Fruit fly (Drosophila melanogaster) whole organism, wandering third instar larva: ENCODE measurements around the gene His2Av.

Experiments used
- Abd-B ChIP-seq: fragments of >200 bp; optimal IDR thresholded peaks from 2 replicates; lab custom pipeline; 2017; ENCODE audit warnings: missing biosample characterization, missing genetic modification characterization
- CG32264 ChIP-seq: fragments of 200-800 bp; sonication (Bioruptor generic); optimal IDR thresholded peaks from 2 replicates; lab custom pipeline; 2016; ENCODE audit warnings: missing biosample characterization, missing genetic modification characterization
- CG9705 ChIP-seq: fragments of 200-800 bp; sonication (Bioruptor generic); optimal IDR thresholded peaks from 2 replicates; lab custom pipeline; 2018; ENCODE audit warnings: missing biosample characterization, mild to moderate bottlenecking, missing genetic modification characterization
- CrebA ChIP-seq: fragments of 200-800 bp; sonication (Bioruptor generic); optimal IDR thresholded peaks from 2 replicates; lab custom pipeline; 2016; ENCODE audit warnings: missing biosample characterization, mild to moderate bottlenecking, missing genetic modification characterization, borderline replicate concordance
- Dfd ChIP-seq: fragments of >200 bp; optimal IDR thresholded peaks from 2 replicates; lab custom pipeline; 2017; ENCODE audit warnings: missing biosample characterization, missing genetic modification characterization
- Dif ChIP-seq: fragments of 200-275, 200-300 bp; sonication (Bioruptor generic); optimal IDR thresholded peaks from 2 replicates; lab custom pipeline; 2018; ENCODE audit warnings: missing biosample characterization, missing genetic modification characterization; ENCODE audit not compliant: partially characterized antibody
- HLH106 ChIP-seq: fragments of 200-800 bp; optimal IDR thresholded peaks from 3 replicates; lab custom pipeline; 2019; ENCODE audit warnings: missing biosample characterization, mild to moderate bottlenecking, missing genetic modification characterization, moderate library complexity
- Hnf4 ChIP-seq: fragments of 200-800 bp; sonication (Bioruptor generic); optimal IDR thresholded peaks from 2 replicates; lab custom pipeline; 2016; ENCODE audit warnings: missing biosample characterization, mild to moderate bottlenecking, missing genetic modification characterization
- Hr83 ChIP-seq: fragments of 200-300 bp; sonication (Bioruptor generic); optimal IDR thresholded peaks from 2 replicates; lab custom pipeline; 2016; ENCODE audit warnings: missing biosample characterization, mild to moderate bottlenecking, missing genetic modification characterization, moderate library complexity; ENCODE audit not compliant: poor library complexity, severe bottlenecking
- Mio ChIP-seq: sonication (Bioruptor generic); optimal IDR thresholded peaks from 2 replicates; lab custom pipeline; 2016; ENCODE audit warnings: missing biosample characterization, missing genetic modification characterization
- Myc ChIP-seq: fragments of >200 bp; optimal IDR thresholded peaks from 2 replicates; lab custom pipeline; 2017
- N ChIP-seq: fragments of >200 bp; optimal IDR thresholded peaks from 2 replicates; lab custom pipeline; 2018; ENCODE audit warnings: missing biosample characterization, missing external identifiers, missing genetic modification characterization
- Rel ChIP-seq, 2 experiments: fragments of 200-800 bp; sonication (Bioruptor generic) in 1 of 2; optimal IDR thresholded peaks; 2 replicates in 1 of 2; 3 replicates in 1 of 2; lab custom pipeline; 2016 to 2019; ENCODE audit warnings: mild to moderate bottlenecking in 2 of 2, missing biosample characterization in 2 of 2, missing genetic modification characterization in 2 of 2, moderate library complexity in 1 of 2
- Vsx2 ChIP-seq: fragments of 200-300, 225-300 bp; sonication (Bioruptor generic); optimal IDR thresholded peaks from 2 replicates; lab custom pipeline; 2018; ENCODE audit warnings: missing biosample characterization, missing genetic modification characterization; ENCODE audit not compliant: partially characterized antibody
- brk ChIP-seq: fragments of 200-800 bp; sonication (Bioruptor generic); optimal IDR thresholded peaks from 2 replicates; lab custom pipeline; 2016; ENCODE audit warnings: missing biosample characterization, mild to moderate bottlenecking, missing genetic modification characterization
- dmrt93B ChIP-seq: fragments of 200-800 bp; sonication (Bioruptor generic); optimal IDR thresholded peaks from 2 replicates; lab custom pipeline; 2018; ENCODE audit warnings: missing biosample characterization, mild to moderate bottlenecking, missing genetic modification characterization
- dsf ChIP-seq: sonication (Bioruptor generic); optimal IDR thresholded peaks from 2 replicates; lab custom pipeline; 2016; ENCODE audit warnings: missing biosample characterization, missing genetic modification characterization, borderline replicate concordance
- ey ChIP-seq: fragments of 200-800 bp; sonication (Bioruptor generic); optimal IDR thresholded peaks from 2 replicates; lab custom pipeline; 2016; ENCODE audit warnings: missing biosample characterization, missing genetic modification characterization
- foxo ChIP-seq, 2 experiments: fragments of 200-800 bp; sonication (Bioruptor generic); optimal IDR thresholded peaks; 2 replicates in 1 of 2; 3 replicates in 1 of 2; lab custom pipeline; 2016 to 2017; ENCODE audit warnings: missing biosample characterization in 2 of 2, missing genetic modification characterization in 2 of 2
- fru ChIP-seq: fragments of 200-800 bp; sonication (Bioruptor generic); optimal IDR thresholded peaks from 3 replicates; lab custom pipeline; 2016; ENCODE audit warnings: missing biosample characterization, mild to moderate bottlenecking, missing genetic modification characterization
- h ChIP-seq: fragments of 200-800 bp; sonication (Bioruptor generic); optimal IDR thresholded peaks from 3 replicates; lab custom pipeline; 2016; ENCODE audit warnings: missing biosample characterization, mild to moderate bottlenecking, missing genetic modification characterization
- jim ChIP-seq: fragments of 175-275, 200-325 bp; sonication (Bioruptor generic); optimal IDR thresholded peaks from 2 replicates; lab custom pipeline; 2016; ENCODE audit warnings: missing biosample characterization, mild to moderate bottlenecking, missing genetic modification characterization
- lola ChIP-seq: fragments of >200 bp; optimal IDR thresholded peaks from 2 replicates; lab custom pipeline; 2017; ENCODE audit warnings: missing biosample characterization, missing genetic modification characterization
- pan ChIP-seq: fragments of >200 bp; optimal IDR thresholded peaks from 2 replicates; lab custom pipeline; 2017
- rgr ChIP-seq: fragments of 200-800 bp; sonication (Bioruptor generic); optimal IDR thresholded peaks from 3 replicates; lab custom pipeline; 2016; ENCODE audit warnings: missing biosample characterization, mild to moderate bottlenecking, missing genetic modification characterization
- sage ChIP-seq: fragments of 200-800 bp; sonication (Bioruptor generic); optimal IDR thresholded peaks from 2 replicates; lab custom pipeline; 2016; ENCODE audit warnings: missing biosample characterization, mild to moderate bottlenecking, missing genetic modification characterization
- sv ChIP-seq: fragments of 200-800 bp; sonication (Bioruptor generic); optimal IDR thresholded peaks from 3 replicates; lab custom pipeline; 2016; ENCODE audit warnings: missing biosample characterization, missing genetic modification characterization
- tai ChIP-seq: sonication (Bioruptor generic); optimal IDR thresholded peaks from 2 replicates; lab custom pipeline; 2016; ENCODE audit warnings: missing biosample characterization, missing genetic modification characterization
- usp ChIP-seq: fragments of >200 bp; optimal IDR thresholded peaks from 2 replicates; lab custom pipeline; 2017; ENCODE audit warnings: missing biosample characterization, missing genetic modification characterization
- woc ChIP-seq: sonication (Bioruptor generic); optimal IDR thresholded peaks from 2 replicates; lab custom pipeline; 2016; ENCODE audit warnings: missing biosample characterization, mild to moderate bottlenecking, missing genetic modification characterization

The His2Av gene

DNA sequence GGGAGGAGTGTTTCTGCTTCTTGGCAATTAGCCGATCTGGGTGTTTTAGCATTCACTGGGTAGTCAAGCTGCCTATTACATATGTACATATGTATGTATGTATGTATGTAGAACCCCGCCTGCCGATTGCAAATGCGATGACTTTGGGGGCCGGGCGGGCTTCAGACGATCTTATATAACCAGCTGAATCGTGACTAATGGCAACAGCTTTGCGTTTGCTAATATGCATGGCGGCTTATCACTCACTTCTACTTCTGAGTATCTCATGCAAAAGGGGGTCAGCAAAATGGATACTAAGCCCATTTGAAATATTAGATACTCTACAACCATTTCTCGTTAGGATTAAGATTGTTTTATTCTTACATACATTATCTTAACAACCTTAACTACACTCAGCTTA is 29.5 kb downstream of the His2Av start:
- TF ChIP-seq fru (GFP tag; lab: Kevin White, UChicago) (no peak), N (no peak), sage (GFP tag; lab: Kevin White, UChicago) (no peak), Dif (GFP tag; lab: Kevin White, UChicago) (no peak)
- TF ChIP-seq, all 38 proteins: peak for 0

DNA sequence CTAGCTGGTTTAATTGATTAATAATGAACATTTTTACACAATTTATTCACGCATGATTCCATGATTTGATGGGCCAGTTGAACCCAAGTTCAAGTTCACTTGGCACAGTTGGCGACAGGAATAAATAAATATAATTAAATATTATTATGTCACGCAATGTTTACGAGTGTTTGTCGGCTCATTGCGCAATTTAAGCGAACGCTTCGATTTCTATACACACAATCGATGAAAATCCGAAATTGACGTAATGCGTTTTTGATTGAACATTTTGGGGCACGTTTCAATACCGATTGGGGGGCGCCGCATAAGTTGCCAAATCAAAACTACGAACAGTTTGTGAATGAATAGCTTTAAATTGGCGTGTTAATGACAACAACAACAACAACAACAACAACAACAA is 30.6 kb downstream of the His2Av start:
- TF ChIP-seq HLH106 (tag; lab: Kevin White, UChicago): no peak
- TF ChIP-seq pan: no peak
- TF ChIP-seq h: no peak
- no peak for TF ChIP-seq Abd-B (GFP tag; lab: Kevin White, UChicago)

DNA sequence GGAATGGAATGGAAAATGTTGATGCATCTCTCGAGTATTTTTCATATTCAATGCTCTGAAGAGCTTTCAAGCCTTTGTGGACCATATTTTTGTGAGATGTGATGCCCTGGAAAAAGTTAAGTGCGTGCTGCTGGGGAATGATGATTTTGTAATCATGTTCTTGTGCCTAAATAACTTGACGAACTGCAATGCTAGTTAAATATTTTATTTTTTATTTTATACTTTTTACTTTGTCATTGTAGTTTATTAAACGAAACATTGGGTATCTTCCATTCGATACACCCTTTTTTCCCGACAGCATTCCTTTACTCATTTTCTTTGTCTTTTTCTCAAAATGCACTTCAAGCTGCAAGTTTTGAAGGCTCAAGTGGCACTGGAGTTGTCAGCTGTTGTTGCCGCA is 33.3 kb downstream of the His2Av start:
- TF ChIP-seq woc (GFP tag; lab: Kevin White, UChicago) (peak; percentile 4), Dfd (GFP tag; lab: Kevin White, UChicago) (no peak), foxo (GFP tag; optimal IDR thresholded peaks at IDR 0.05; lab: Kevin White, UChicago) (peak in 1 of 2 experiments; percentile 33), rgr (GFP tag; lab: Kevin White, UChicago) (peak; percentile 30)

DNA sequence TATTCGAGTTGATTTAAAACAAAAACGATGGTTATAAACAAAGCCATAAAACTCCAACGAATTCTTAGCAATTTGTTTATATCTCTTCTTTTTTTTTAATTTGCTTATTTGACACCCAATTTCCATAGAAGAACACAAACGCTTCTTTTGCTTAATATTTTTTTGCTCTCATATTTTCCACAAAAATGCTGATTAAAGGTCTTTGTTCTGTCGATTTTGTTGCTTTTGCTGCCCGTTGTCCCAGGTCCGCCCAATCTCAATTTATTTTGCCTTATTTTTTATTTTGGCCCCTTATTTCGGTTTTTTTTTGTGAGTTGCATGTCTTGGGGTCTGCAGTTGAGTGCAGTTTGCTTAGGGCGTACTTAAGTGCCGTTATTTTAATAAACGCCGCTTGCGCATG is 39.3 kb downstream of the His2Av start:
- TF ChIP-seq Rel (GFP tag; optimal IDR thresholded peaks at IDR 0.05; lab: Kevin White, UChicago) (no peak), Rel (tag; optimal IDR thresholded peaks at IDR 0.05; lab: Kevin White, UChicago) (no peak), jim (no peak), dsf (GFP tag; lab: Kevin White, UChicago) (no peak), Myc (lab: Kevin White, UChicago) (no peak), Mio (no peak), foxo (GFP tag; optimal IDR thresholded peaks at IDR 0.05; lab: Kevin White, UChicago) (no peak), fru (GFP tag; lab: Kevin White, UChicago) (no peak), lola (GFP tag; lab: Kevin White, UChicago) (no peak), CrebA (no peak), Vsx2 (GFP tag; lab: Kevin White, UChicago) (no peak), Hr83 (GFP tag; lab: Kevin White, UChicago) (no peak), ey (GFP tag; lab: Kevin White, UChicago) (no peak), Dif (GFP tag; lab: Kevin White, UChicago) (no peak), N (no peak), pan (no peak), CG32264 (GFP tag; lab: Kevin White, UChicago) (no peak), sv (GFP tag; lab: Kevin White, UChicago) (no peak), brk (GFP tag; lab: Kevin White, UChicago) (no peak)

DNA sequence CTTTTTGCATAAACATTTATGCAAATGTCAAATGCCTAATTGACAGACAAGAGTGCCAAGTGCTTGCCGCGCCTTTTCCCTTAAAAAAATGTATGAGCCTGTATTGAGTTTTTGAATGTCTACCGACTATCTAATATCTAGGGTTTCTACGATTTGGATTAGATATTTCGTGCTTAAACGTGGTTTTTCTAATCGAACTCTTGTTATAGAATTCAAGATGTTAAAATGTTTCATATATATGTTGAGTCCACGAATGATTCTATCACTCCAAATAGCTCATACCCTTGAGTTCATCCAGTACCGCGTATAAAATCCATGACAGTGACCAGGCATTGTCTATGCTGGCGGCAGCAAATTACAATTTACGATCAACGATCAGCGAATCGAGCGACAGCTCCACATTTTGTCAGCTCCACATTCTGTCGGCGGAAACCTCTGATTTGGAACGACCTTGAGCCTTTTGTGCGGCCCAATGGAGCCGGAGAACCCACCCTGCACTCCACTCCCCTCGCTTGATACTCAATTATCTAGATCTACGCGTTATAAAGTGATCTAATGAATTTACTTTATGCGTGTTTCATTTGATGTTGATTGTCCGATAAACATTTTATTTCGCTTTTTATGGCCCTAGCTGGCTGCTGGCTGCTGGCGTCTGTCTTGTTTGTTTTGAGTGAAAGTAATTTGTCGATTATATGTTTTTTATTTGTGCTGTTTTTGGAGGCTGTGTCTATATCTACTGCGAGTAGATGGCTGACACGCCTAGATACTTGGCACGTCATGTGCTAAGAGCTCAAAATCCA is 40.2 kb downstream of the His2Av start:
- TF ChIP-seq dmrt93B (GFP tag; lab: Kevin White, UChicago): no peak

DNA sequence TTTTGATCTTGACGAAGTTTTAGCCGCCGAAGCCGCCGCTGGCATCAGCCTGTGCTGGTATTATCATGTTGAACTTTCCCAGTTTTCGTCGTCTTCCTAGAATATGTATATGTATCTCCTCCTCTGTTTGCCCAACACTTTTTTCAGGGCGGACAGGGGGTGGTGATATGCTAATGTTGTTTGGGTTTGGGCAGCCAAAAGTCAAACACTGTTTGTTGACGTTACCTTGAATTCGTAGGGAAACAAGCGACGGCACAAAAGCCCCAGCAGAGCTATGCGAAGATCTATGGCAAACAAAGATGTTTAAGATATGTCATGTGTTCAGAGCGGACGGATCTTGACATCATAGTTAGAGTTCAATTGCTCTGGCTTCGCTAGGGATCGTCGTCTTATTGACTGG is 42.0 kb downstream of the His2Av start:
- TF ChIP-seq brk (GFP tag; lab: Kevin White, UChicago): no peak
- TF ChIP-seq h: no peak
- no peak for TF ChIP-seq CG9705
- TF ChIP-seq pan: no peak
- TF ChIP-seq usp (GFP tag; lab: Kevin White, UChicago): no peak
- TF ChIP-seq Mio: no peak
- TF ChIP-seq lola (GFP tag; lab: Kevin White, UChicago): no peak

DNA sequence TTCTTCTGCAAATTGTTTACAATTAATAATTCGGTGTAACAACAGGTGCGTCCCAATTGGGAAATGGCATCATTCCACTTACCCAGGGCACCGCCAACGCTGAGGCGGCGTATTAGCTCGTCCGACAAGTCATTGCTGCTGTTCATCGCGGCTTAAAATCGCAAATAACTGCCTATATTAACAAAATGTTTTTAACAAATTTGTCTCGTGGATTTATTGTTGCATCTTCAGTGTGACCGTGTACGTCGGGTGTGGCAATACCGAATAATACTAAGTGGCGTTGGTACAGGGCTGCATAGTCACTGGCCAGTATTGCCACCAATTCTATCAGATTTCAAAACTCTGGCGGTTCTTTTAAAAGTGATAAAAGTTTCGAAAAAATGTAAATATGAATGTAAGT is 45.9 kb downstream of the His2Av start, which contains the start of gene Ets97D:
Gene Ets97D (minus strand): TSS at position 272 of the 400 bp plus-strand sequence.
- TF ChIP-seq N: no peak
- TF ChIP-seq sage (GFP tag; lab: Kevin White, UChicago): no peak
- TF ChIP-seq pan: no peak
- TF ChIP-seq Hr83 (GFP tag; lab: Kevin White, UChicago): no peak
- no peak for TF ChIP-seq h
- no peak for TF ChIP-seq tai (GFP tag; lab: Kevin White, UChicago)
- TF ChIP-seq sv (GFP tag; lab: Kevin White, UChicago): no peak
- no peak for TF ChIP-seq foxo (GFP tag; optimal IDR thresholded peaks at IDR 0.05; lab: Kevin White, UChicago)
- TF ChIP-seq Hnf4 (GFP tag; lab: Kevin White, UChicago): no peak
- TF ChIP-seq dsf (GFP tag; lab: Kevin White, UChicago): no peak
- no peak for TF ChIP-seq Myc (lab: Kevin White, UChicago)
- no peak for TF ChIP-seq fru (GFP tag; lab: Kevin White, UChicago)
- no peak for TF ChIP-seq HLH106 (tag; lab: Kevin White, UChicago)
- no peak for TF ChIP-seq usp (GFP tag; lab: Kevin White, UChicago)
